Worm (Caenorhabditis elegans) whole organism, L4 larva: Measurements from ENCODE around the gene hpo-6.

Experiments used
- R02D3.7 ChIP-seq: fragments of 150-350 bp; sonication (generic microtip); optimal IDR thresholded peaks from 3 replicates; lab custom pipeline; 2014; ENCODE audit warnings: missing biosample characterization, missing genetic modification characterization
- egl-27 ChIP-seq: sonication (generic microtip); optimal IDR thresholded peaks from 3 replicates; lab custom pipeline; 2017; ENCODE audit warnings: missing biosample characterization, missing genetic modification reagents, missing genetic modification characterization
- mdl-1 ChIP-seq, 2 experiments: fragments of 150-350 bp in 1 of 2; sonication (generic microtip) in 1 of 2; optimal IDR thresholded peaks; 2 replicates each; lab custom pipeline; 2014 to 2017; ENCODE audit warnings: missing biosample characterization in 2 of 2, missing genetic modification characterization in 2 of 2
- mep-1 ChIP-seq: fragments of 150-350 bp; sonication (generic microtip); optimal IDR thresholded peaks from 3 replicates; lab custom pipeline; 2014; ENCODE audit warnings: missing biosample characterization, missing genetic modification characterization
- nhr-111 ChIP-seq: fragments of 200-800 bp; sonication (Bioruptor generic); optimal IDR thresholded peaks from 2 replicates; lab custom pipeline; 2018; ENCODE audit warnings: mild to moderate bottlenecking, missing genetic modification characterization, missing compliant biosample characterization
- pha-4 ChIP-seq, 2 experiments: fragments of 150-350 bp in 1 of 2; fragments of 200-800 bp in 1 of 2; sonication (Bioruptor generic) in 1 of 2; IDR thresholded peaks in 1 of 2; optimal IDR thresholded peaks in 1 of 2; 2 replicates each; pipeline versions ENCODE4 v1.3.6 to Lab custom; 2014 to 2022; ENCODE audit warnings: missing genetic modification characterization in 2 of 2, missing genetic modification reagents in 2 of 2, missing biosample characterization in 1 of 2, missing compliant biosample characterization in 1 of 2
- set-16 ChIP-seq: fragments of 200-800 bp; sonication (Bioruptor generic); IDR thresholded peaks from 2 replicates; pipeline ENCODE4 v1.3.6; 2022; ENCODE audit warnings: missing genetic modification reagents, missing genetic modification characterization, missing compliant biosample characterization
- snpc-1.2 ChIP-seq: fragments of 200-800 bp; sonication (Bioruptor generic); IDR thresholded peaks from 2 replicates; pipeline ENCODE4 v1.3.6; 2022; ENCODE audit warnings: missing genetic modification reagents, missing genetic modification characterization, missing compliant biosample characterization
- snpc-4 ChIP-seq: fragments of 150-350 bp; optimal IDR thresholded peaks from 2 replicates; lab custom pipeline; 2014; ENCODE audit warnings: missing biosample characterization, missing genetic modification characterization
- unc-62 ChIP-seq, 3 experiments: fragments of 150-350 bp in 1 of 3; sonication (generic microtip); optimal IDR thresholded peaks in 2 of 3; peaks in 1 of 3; 1 replicate in 1 of 3; 2 replicates in 2 of 3; lab custom pipeline; 2014 to 2017; ENCODE audit warnings: missing biosample characterization in 3 of 3, missing genetic modification characterization in 3 of 3, missing genetic modification reagents in 3 of 3, missing genotype in 1 of 3

- TF ChIP-seq mdl-1 (tag; optimal IDR thresholded peaks at IDR 0.05; lab: Kevin White, UChicago) (no peak), snpc-4 (no peak), unc-62 (GFP tag; optimal IDR thresholded peaks at IDR 0.05 in 1 of 2; lab: Kevin White, UChicago) (no peak), unc-62 (tag; optimal IDR thresholded peaks at IDR 0.05; lab: Kevin White, UChicago) (no peak), R02D3.7 (tag; lab: Kevin White, UChicago) (no peak), pha-4 (GFP tag; IDR thresholded peaks at IDR 0.05; lab: Robert Waterston, UW) (no peak), pha-4 (tag; optimal IDR thresholded peaks at IDR 0.05; lab: Kevin White, UChicago) (no peak), nhr-111 (GFP tag; lab: Kevin White, UChicago) (no peak), egl-27 (tag; lab: Kevin White, UChicago) (no peak), mep-1 (tag; lab: Kevin White, UChicago) (no peak), set-16 (GFP tag; lab: Robert Waterston, UW) (no peak), snpc-1.2 (no peak)
These were observed 41.0 kb downstream of the hpo-6 start for ce11 chrIV:1602936-1603457.
